Worm (Caenorhabditis elegans) whole organism, L3 larva: ENCODE results near the gene T21B4.3.
"Not testable (repeated sequence)": the region's sequence is repeated elsewhere in the genome, so short reads cannot be mapped to it uniquely, and the experiment has no call there.

Experiments
- ZK546.5 ChIP-seq: sonication (generic microtip); optimal IDR thresholded peaks from 2 replicates; lab custom pipeline; 2017; ENCODE audit warnings: missing biosample characterization, missing genetic modification characterization
- aly-2 ChIP-seq: fragments of 150-350 bp; optimal IDR thresholded peaks from 2 replicates; lab custom pipeline; 2014; ENCODE audit warnings: missing biosample characterization, missing genetic modification characterization
- ceh-28 ChIP-seq: fragments of 150-350 bp; optimal IDR thresholded peaks from 2 replicates; lab custom pipeline; 2014; ENCODE audit warnings: missing biosample characterization, missing genetic modification reagents, missing genetic modification characterization
- ceh-9 ChIP-seq: sonication (generic microtip); optimal IDR thresholded peaks from 2 replicates; lab custom pipeline; 2018; ENCODE audit warnings: missing biosample characterization, missing genetic modification characterization
- daf-12 ChIP-seq: fragments of 150-350 bp; optimal IDR thresholded peaks from 2 replicates; lab custom pipeline; 2014; ENCODE audit warnings: missing biosample characterization, missing genetic modification reagents, missing genetic modification characterization
- elt-1 ChIP-seq: fragments of 150-350 bp; optimal IDR thresholded peaks from 2 replicates; lab custom pipeline; 2014; ENCODE audit warnings: missing biosample characterization, missing genetic modification characterization
- elt-2 ChIP-seq: sonication (generic microtip); optimal IDR thresholded peaks from 2 replicates; lab custom pipeline; 2016; ENCODE audit warnings: missing genetic modification reagents, mild to moderate bottlenecking, missing genetic modification characterization, missing compliant biosample characterization
- eor-1 ChIP-seq, 2 experiments: fragments of 150-350 bp; optimal IDR thresholded peaks; 2 replicates each; lab custom pipeline; 2014 to 2018; ENCODE audit warnings: missing biosample characterization in 2 of 2, missing genetic modification characterization in 2 of 2
- fkh-10 ChIP-seq: sonication (generic microtip); optimal IDR thresholded peaks from 2 replicates; lab custom pipeline; 2017; ENCODE audit warnings: missing biosample characterization, missing genetic modification reagents, missing genetic modification characterization
- fkh-2 ChIP-seq: fragments of 150-350 bp; optimal IDR thresholded peaks from 2 replicates; lab custom pipeline; 2014; ENCODE audit warnings: missing biosample characterization, missing genetic modification reagents, missing genetic modification characterization
- fos-1 ChIP-seq: fragments of 150-350 bp; optimal IDR thresholded peaks from 2 replicates; lab custom pipeline; 2014; ENCODE audit warnings: missing biosample characterization, missing genetic modification characterization
- hmg-11 ChIP-seq: sonication (generic microtip); optimal IDR thresholded peaks from 2 replicates; lab custom pipeline; 2016; ENCODE audit warnings: missing genetic modification characterization, missing compliant biosample characterization
- lin-39 ChIP-seq: fragments of 150-350 bp; optimal IDR thresholded peaks from 2 replicates; lab custom pipeline; 2018; ENCODE audit warnings: missing biosample characterization, missing genetic modification reagents, missing genetic modification characterization
- lsy-12 ChIP-seq: sonication (generic microtip); optimal IDR thresholded peaks from 2 replicates; lab custom pipeline; 2016; ENCODE audit warnings: mild to moderate bottlenecking, missing genetic modification characterization, missing compliant biosample characterization
- mdl-1 ChIP-seq: fragments of 150-350 bp; optimal IDR thresholded peaks from 2 replicates; lab custom pipeline; 2014; ENCODE audit warnings: missing biosample characterization, missing genetic modification characterization
- nfya-1 ChIP-seq: sonication (generic microtip); optimal IDR thresholded peaks from 2 replicates; lab custom pipeline; 2017; ENCODE audit warnings: missing genetic modification characterization, mild to moderate bottlenecking, missing compliant biosample characterization, antibody characterized with exemption, moderate library complexity; ENCODE audit not compliant: insufficient read depth
- nhr-11 ChIP-seq: fragments of 150-350 bp; optimal IDR thresholded peaks from 2 replicates; lab custom pipeline; 2014; ENCODE audit warnings: missing biosample characterization, missing genetic modification characterization
- nhr-12 ChIP-seq: fragments of 150-350 bp; optimal IDR thresholded peaks from 2 replicates; lab custom pipeline; 2014; ENCODE audit warnings: missing biosample characterization, missing genetic modification characterization
- nhr-23 ChIP-seq: fragments of 150-350 bp; optimal IDR thresholded peaks from 2 replicates; lab custom pipeline; 2014; ENCODE audit warnings: missing biosample characterization, missing genetic modification reagents, missing genetic modification characterization
- nhr-237 ChIP-seq: fragments of 150-350 bp; optimal IDR thresholded peaks from 2 replicates; lab custom pipeline; 2014; ENCODE audit warnings: missing biosample characterization, missing genetic modification characterization
- nhr-28 ChIP-seq: fragments of 150-350 bp; optimal IDR thresholded peaks from 2 replicates; lab custom pipeline; 2014; ENCODE audit warnings: missing biosample characterization, missing genetic modification characterization
- nhr-43 ChIP-seq: sonication (generic microtip); optimal IDR thresholded peaks from 2 replicates; lab custom pipeline; 2016; ENCODE audit warnings: mild to moderate bottlenecking, missing genetic modification characterization, missing compliant biosample characterization; ENCODE audit not compliant: poor library complexity, severe bottlenecking
- nhr-67 ChIP-seq: fragments of 150-350 bp; optimal IDR thresholded peaks from 2 replicates; lab custom pipeline; 2014; ENCODE audit warnings: missing biosample characterization, missing genetic modification characterization
- nhr-76 ChIP-seq: fragments of 150-350 bp; sonication (generic microtip); optimal IDR thresholded peaks from 5 replicates; lab custom pipeline; 2014; ENCODE audit warnings: missing biosample characterization, missing genetic modification characterization
- nhr-77 ChIP-seq: fragments of 150-350 bp; optimal IDR thresholded peaks from 2 replicates; lab custom pipeline; 2014; ENCODE audit warnings: missing biosample characterization, missing genetic modification characterization
- pha-4 ChIP-seq: fragments of 150-350 bp; optimal IDR thresholded peaks from 2 replicates; lab custom pipeline; 2014; ENCODE audit warnings: missing biosample characterization, missing genetic modification reagents, missing genetic modification characterization
- sea-2 ChIP-seq: fragments of 150-350 bp; sonication (generic microtip); optimal IDR thresholded peaks from 4 replicates; lab custom pipeline; 2014; ENCODE audit warnings: missing biosample characterization, missing genetic modification reagents, missing genetic modification characterization
- snpc-4 ChIP-seq: fragments of 150-350 bp; optimal IDR thresholded peaks from 2 replicates; lab custom pipeline; 2014; ENCODE audit warnings: missing biosample characterization, missing genetic modification characterization
- tbx-2 ChIP-seq: sonication (generic microtip); optimal IDR thresholded peaks from 2 replicates; lab custom pipeline; 2016; ENCODE audit warnings: mild to moderate bottlenecking, missing genetic modification characterization, missing compliant biosample characterization
- unc-62 ChIP-seq: fragments of 150-350 bp; sonication (generic microtip); optimal IDR thresholded peaks from 4 replicates; lab custom pipeline; 2014; ENCODE audit warnings: missing biosample characterization, missing genetic modification reagents, missing genetic modification characterization
- ztf-4 ChIP-seq: fragments of 150-350 bp; optimal IDR thresholded peaks from 2 replicates; lab custom pipeline; 2014; ENCODE audit warnings: missing biosample characterization, missing genetic modification characterization

Gene T21B4.3

ce11 chrII:12496981-12497380 lies at the start of gene T21B4.3:
Gene T21B4.3 (minus strand): TSS chrII:12497081.
- TF ChIP-seq ceh-9 (tag; lab: Kevin White, UChicago), result no peak
- TF ChIP-seq sea-2 (GFP tag; lab: Kevin White, UChicago), result no peak
- TF ChIP-seq ztf-4 (tag; lab: Kevin White, UChicago), result no peak
- no peak for TF ChIP-seq daf-12 (tag; lab: Kevin White, UChicago)
- no peak for TF ChIP-seq fkh-2
- no peak for TF ChIP-seq nhr-28 (tag; lab: Kevin White, UChicago)
- no peak for TF ChIP-seq eor-1 (tag; optimal IDR thresholded peaks at IDR 0.05; lab: Kevin White, UChicago)
- no peak for TF ChIP-seq nhr-67 (tag; lab: Kevin White, UChicago)
- no peak for TF ChIP-seq nhr-77 (tag; lab: Kevin White, UChicago)

DNA sequence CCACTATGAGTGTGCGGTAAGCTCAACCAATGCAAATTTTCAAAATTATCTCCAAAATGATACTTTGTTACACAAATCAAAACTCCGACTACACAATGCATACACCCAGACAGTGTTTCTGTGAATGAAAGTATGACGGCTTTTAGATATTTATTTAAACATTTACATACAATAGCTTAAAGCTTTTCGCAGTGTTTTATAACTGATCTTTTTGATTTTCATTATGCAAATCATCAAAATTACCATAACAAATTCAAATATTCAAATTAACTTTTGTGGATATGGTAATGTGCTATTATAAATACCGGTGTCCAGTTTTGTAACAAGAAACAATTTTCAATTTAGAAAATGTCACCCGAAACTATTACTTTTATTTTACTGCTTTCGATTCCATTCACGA lies 49.5 kb upstream of the T21B4.3 start, which contains the start of the genes F49C5.5 and F49C5.10:
Gene F49C5.5 (minus strand): TSS at position 101 of the 400 bp plus-strand sequence.
Gene F49C5.10 (plus strand): TSS at position 344 of the 400 bp plus-strand sequence.
- no peak for TF ChIP-seq eor-1 (tag; optimal IDR thresholded peaks at IDR 0.05; lab: Kevin White, UChicago)
- TF ChIP-seq unc-62 (GFP tag; lab: Kevin White, UChicago), result no peak
- no peak for TF ChIP-seq nhr-11 (tag; lab: Kevin White, UChicago)
- no peak for TF ChIP-seq nhr-67 (tag; lab: Kevin White, UChicago)
- TF ChIP-seq pha-4, result no peak
- TF ChIP-seq nhr-23 (tag; lab: Kevin White, UChicago), result no peak
- no peak for TF ChIP-seq lsy-12
- TF ChIP-seq nhr-237 (tag; lab: Kevin White, UChicago), result no peak
- no peak for TF ChIP-seq nhr-12 (tag; lab: Kevin White, UChicago)
- no peak for TF ChIP-seq mdl-1 (tag; lab: Kevin White, UChicago)
- no peak for TF ChIP-seq ceh-28 (tag; lab: Kevin White, UChicago)
- no peak for TF ChIP-seq nhr-77 (tag; lab: Kevin White, UChicago)
- TF ChIP-seq, all 47 proteins: peak for 0

DNA sequence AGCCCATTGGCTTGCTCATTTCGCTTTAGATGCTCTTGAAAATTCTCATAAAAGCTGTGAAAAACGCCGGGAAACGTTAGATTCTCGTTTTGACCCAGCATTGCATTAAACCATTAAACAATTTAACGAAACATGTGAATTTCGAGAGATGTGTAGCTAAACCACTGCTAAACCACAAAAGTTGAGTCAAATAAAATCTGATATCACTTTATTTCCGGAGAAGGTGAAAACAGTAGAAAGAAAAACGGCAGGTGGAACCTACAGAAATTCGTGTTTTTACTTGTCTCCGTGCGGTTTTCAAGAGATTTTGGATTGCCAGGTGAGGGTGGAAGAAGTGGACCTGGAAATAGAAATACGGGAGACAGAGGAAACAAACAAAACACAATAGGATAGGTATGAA lies 47.7 kb upstream of the T21B4.3 start, which contains the start of gene F49C5.9:
Gene F49C5.9 (minus strand): TSS at position 101 of the 400 bp plus-strand sequence.
- no peak for TF ChIP-seq fos-1 (tag; lab: Kevin White, UChicago)
- TF ChIP-seq eor-1 (tag; optimal IDR thresholded peaks at IDR 0.05; lab: Kevin White, UChicago), result no peak
- TF ChIP-seq lin-39, result no peak

DNA sequence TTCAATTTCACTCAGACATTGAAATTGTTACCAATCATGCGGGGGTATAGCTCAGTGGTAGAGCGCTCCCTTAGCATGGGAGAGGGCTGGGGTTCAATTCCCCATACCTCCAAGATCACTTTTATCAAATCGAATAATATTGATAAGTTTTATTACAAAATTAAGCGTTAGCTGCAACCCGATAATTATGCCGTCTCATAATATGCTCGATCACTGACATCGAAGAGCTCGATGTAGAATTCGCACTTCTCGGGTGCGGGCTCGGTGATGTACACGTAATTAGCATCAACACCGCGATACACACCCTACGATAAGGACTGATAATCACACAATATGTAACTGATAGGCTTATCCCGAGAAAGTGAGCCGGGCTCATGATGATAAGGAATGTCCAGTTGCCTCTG lies 45.7 kb upstream of the T21B4.3 start:
- no peak for TF ChIP-seq fkh-10 (GFP tag; lab: Kevin White, UChicago)
- no peak for TF ChIP-seq hmg-11 (tag; lab: Kevin White, UChicago)
- TF ChIP-seq elt-1 (tag; lab: Kevin White, UChicago), result no peak
- peak; percentile 58 for TF ChIP-seq elt-2 (tag; lab: Kevin White, UChicago)

- peak; percentile 38 for TF ChIP-seq lsy-12
- TF ChIP-seq nfya-1 (tag; lab: Kevin White, UChicago), result peak; percentile 23
- TF ChIP-seq nhr-43 (tag; lab: Kevin White, UChicago), result peak; percentile 24
- peak; percentile 46 for TF ChIP-seq elt-2 (tag; lab: Kevin White, UChicago)
- TF ChIP-seq, all 47 proteins: peak for 4; not testable (repeated sequence) for 43
These were observed 44.8 kb upstream of the T21B4.3 start for ce11 chrII:12541670-12542080.

DNA sequence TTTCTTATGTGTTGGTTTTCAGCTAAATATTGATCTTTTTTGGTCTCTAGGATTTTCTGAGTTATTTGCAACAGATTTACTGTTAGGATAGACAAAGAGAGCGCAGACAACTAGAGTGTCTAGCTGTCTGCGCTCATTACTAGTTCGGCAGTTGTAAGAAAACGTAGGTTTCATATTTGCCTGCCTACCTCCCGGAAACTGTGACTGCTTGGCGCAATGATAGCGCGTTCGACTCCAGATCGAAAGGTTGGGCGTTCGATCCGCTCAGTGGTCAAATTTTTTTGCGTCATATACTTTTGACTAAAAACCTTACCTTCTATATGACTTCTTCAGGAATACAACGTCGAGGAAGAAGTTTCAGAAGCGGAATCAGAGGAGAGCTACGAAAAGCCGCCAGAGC lies 42.5 kb upstream of the T21B4.3 start:
- no peak for TF ChIP-seq nhr-237 (tag; lab: Kevin White, UChicago)
- TF ChIP-seq nhr-76 (tag; lab: Kevin White, UChicago), result no peak
- no peak for TF ChIP-seq tbx-2
- no peak for TF ChIP-seq ZK546.5
- no peak for TF ChIP-seq fos-1 (tag; lab: Kevin White, UChicago)
- TF ChIP-seq nhr-43 (tag; lab: Kevin White, UChicago), result no peak

- TF ChIP-seq aly-2; eor-1 (tag; optimal IDR thresholded peaks at IDR 0.05; lab: Kevin White, UChicago); snpc-4 (tag; lab: Kevin White, UChicago): not testable (repeated sequence)
These were observed 39.3 kb upstream of the T21B4.3 start, which contains the start of gene F49C5.3 for ce11 chrII:12536203-12536602. Gene F49C5.3 (plus strand): TSS chrII:12536503.
